Worm (Caenorhabditis elegans) whole organism, early embryonic: ENCODE results near the gene Y62H9A.10.

Source experiments
- ama-1 ChIP-seq: fragments of 150-350 bp; optimal IDR thresholded peaks from 2 replicates; lab custom pipeline; 2014
- ceh-13 ChIP-seq: fragments of 200-800 bp; sonication (Bioruptor generic); optimal IDR thresholded peaks from 2 replicates; lab custom pipeline; 2018; ENCODE audit warnings: mild to moderate bottlenecking, missing genetic modification characterization, missing compliant biosample characterization
- ceh-36 ChIP-seq: sonication (generic microtip); optimal IDR thresholded peaks from 2 replicates; lab custom pipeline; 2016; ENCODE audit warnings: missing genetic modification characterization, inconsistent platforms, missing compliant biosample characterization
- hmg-4 ChIP-seq: fragments of 200-800 bp; sonication (Bioruptor generic); optimal IDR thresholded peaks from 2 replicates; lab custom pipeline; 2018; ENCODE audit warnings: mild to moderate bottlenecking, missing genetic modification characterization, missing compliant biosample characterization
- scrt-1 ChIP-seq: fragments of 200-800 bp; sonication (Bioruptor generic); IDR thresholded peaks from 2 replicates; pipeline ENCODE4 v1.3.6; 2022; ENCODE audit warnings: missing genetic modification characterization, missing compliant biosample characterization
- tra-4 ChIP-seq: sonication (generic microtip); optimal IDR thresholded peaks from 2 replicates; lab custom pipeline; 2017; ENCODE audit warnings: missing genetic modification characterization, missing compliant biosample characterization

DNA sequence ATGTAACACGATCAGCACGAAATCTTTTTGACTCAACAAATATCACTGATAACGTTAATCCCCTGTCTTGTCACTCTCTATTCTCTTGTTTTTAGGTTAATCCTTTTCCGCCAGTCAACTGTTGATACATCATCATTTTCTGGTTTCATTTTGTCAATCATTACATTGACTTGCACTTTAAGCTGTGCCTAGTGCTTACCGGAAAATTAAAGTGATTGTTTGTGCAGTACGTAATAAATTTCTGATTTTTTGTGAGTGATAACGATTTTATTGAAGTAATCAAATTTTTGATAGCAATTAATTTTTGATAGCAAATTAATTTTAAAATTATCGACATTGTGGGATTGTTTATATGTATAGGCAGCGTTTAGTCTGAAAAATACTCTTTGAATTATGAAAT is 6.6 kb upstream of the Y62H9A.10 start:
- no peak for TF ChIP-seq ama-1 (lab: Kevin White, UChicago)
- TF ChIP-seq scrt-1 (GFP tag; lab: Robert Waterston, UW), result no peak
- no peak for TF ChIP-seq tra-4 (tag; lab: Kevin White, UChicago)
- TF ChIP-seq ceh-13 (GFP tag; lab: Kevin White, UChicago), result no peak
- no peak for TF ChIP-seq ceh-36 (tag; lab: Kevin White, UChicago)
- TF ChIP-seq hmg-4, result no peak
